Worm (Caenorhabditis elegans) whole organism, late embryonic: Measurements from ENCODE around the gene idhg-1.

Experiments used
- ama-1 ChIP-seq: fragments of 150-350 bp; optimal IDR thresholded peaks from 2 replicates; lab custom pipeline; 2014
- ceh-6 ChIP-seq: fragments of 200-800 bp; sonication (Bioruptor generic); optimal IDR thresholded peaks from 2 replicates; lab custom pipeline; 2018; ENCODE audit warnings: mild to moderate bottlenecking, missing genetic modification characterization, missing compliant biosample characterization
- dmd-4 ChIP-seq: sonication (generic microtip); optimal IDR thresholded peaks from 2 replicates; lab custom pipeline; 2016; ENCODE audit warnings: borderline replicate concordance, missing genetic modification characterization, missing compliant biosample characterization
- elt-2 ChIP-seq: sonication (generic microtip); optimal IDR thresholded peaks from 2 replicates; lab custom pipeline; 2016; ENCODE audit warnings: missing genetic modification reagents, missing genetic modification characterization, missing compliant biosample characterization
- pax-1 ChIP-seq: fragments of 150-350 bp; optimal IDR thresholded peaks from 2 replicates; lab custom pipeline; 2014; ENCODE audit warnings: missing biosample characterization, missing genetic modification characterization
- sdc-2 ChIP-seq: sonication (generic microtip); optimal IDR thresholded peaks from 2 replicates; lab custom pipeline; 2016; ENCODE audit warnings: missing genotype, missing genetic modification characterization, missing compliant biosample characterization

DNA sequence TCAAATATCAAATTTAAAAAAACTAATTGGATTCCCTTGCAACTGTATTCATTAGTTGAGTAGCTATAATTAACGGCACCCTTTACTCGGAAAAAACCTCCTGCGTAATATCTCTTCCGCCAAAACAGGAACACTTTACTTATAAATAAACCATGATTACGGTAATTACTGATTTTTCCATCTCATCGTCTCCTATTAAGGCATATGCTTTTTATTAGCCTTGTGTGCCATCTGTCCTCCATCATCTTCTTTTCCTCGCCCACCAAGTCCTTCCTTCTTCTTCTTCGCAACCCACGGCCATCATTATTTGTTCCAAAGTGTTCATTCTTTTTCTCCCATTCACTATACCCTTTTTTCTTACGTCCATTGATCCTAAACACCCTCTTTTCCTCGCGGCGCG lies 49.2 kb upstream of the idhg-1 start:
- no peak for TF ChIP-seq sdc-2 (tag; lab: Kevin White, UChicago)
- no peak for TF ChIP-seq ceh-6
- TF ChIP-seq pax-1 (tag; lab: Kevin White, UChicago), result no peak
- TF ChIP-seq ama-1, result no peak
- TF ChIP-seq elt-2 (tag; lab: Kevin White, UChicago), result no peak
- no peak for TF ChIP-seq dmd-4 (tag; lab: Kevin White, UChicago)
